Fruit fly (Drosophila melanogaster): ENCODE measurements around the gene CG43391.
A peak's percentile ranks its signal among the peaks of the same experiment; 100 is the strongest.

Gene CG43391

DNA sequence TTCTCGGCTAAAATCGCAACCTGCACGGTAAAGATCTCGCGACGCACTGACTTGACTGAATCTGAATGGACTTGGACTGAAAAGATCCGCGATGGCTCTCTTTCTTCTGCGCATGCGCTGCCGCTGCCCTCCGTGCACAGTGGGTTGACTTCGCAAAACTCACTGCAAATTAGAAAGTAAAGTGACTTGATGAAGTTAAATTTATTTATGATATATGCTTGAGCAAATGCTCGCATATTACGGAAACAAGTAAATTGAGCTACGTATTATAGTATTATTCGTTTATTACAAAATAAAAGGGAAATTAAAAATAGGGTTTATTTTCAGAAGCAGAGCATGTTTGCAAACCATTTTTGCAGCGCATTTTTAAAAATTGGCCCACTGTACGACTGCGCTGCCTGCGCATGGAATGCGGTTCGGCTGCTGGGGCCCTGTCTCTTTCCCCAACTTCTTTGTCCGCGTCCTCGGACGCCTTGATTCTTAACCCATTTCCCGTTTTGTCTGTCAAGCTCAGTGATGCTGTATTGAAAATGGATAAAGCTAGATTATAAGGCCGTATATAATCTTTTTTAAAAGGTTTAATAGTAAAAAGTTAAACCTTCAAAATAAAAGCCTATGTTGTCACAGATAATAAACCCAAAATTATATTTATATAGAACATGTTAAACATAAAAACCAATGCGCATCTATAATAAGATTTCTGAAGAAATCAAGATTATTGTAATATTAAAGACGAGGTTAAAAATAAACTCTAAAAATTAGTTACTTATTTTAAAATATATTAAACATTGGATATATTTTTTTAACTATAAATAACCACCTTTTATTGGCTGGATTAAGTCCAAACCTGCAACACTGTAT lies 7.1 kb upstream of the CG43391 start, which contains the start of gene rt (continued):
- TF ChIP-seq gcm2 (GFP tag; optimal IDR thresholded peaks at IDR 0.05), result peak; percentile 12
- TF ChIP-seq Oli (tag; optimal IDR thresholded peaks at IDR 0.05), result peak; percentile 66
- peak; percentile 16 to 56 for TF ChIP-seq chif (GFP tag; optimal IDR thresholded peaks at IDR 0.05)
- TF ChIP-seq CG10431 (GFP tag; optimal IDR thresholded peaks at IDR 0.05), result peak; percentile 17
- TF ChIP-seq Fer2 (tag; optimal IDR thresholded peaks at IDR 0.05), result no peak
- TF ChIP-seq fd96Cb (tag; optimal IDR thresholded peaks at IDR 0.05), result peak; percentile 60
- no peak; the same call in 1 of the 2 replicates for TF ChIP-seq ato (GFP tag; IDR thresholded peaks at IDR 0.05; ENCODE audit: partially characterized antibody)
- peak; percentile 63 for TF ChIP-seq Hsf (GFP tag; optimal IDR thresholded peaks at IDR 0.05)
- TF ChIP-seq CG7271 (tag; optimal IDR thresholded peaks at IDR 0.05), result no peak
- peak; percentile 4 for TF ChIP-seq CG4854 (GFP tag; optimal IDR thresholded peaks at IDR 0.05)
- TF ChIP-seq CG16815 (GFP tag; optimal IDR thresholded peaks at IDR 0.05), result peak; percentile 56
- TF ChIP-seq onecut (GFP tag; IDR thresholded peaks at IDR 0.05), result peak; percentile 46
- peak; percentile 58 for TF ChIP-seq CG7556 (GFP tag; optimal IDR thresholded peaks at IDR 0.05)
- TF ChIP-seq CG10959 (GFP tag; IDR thresholded peaks at IDR 0.05), result 0 out of 2 replicates have a peak, but pooled peaks have one; percentile 33
- no peak for TF ChIP-seq CG6791 (GFP tag; IDR thresholded peaks at IDR 0.05; ENCODE audit: partially characterized antibody)
- peak in 1 of 3 experiments; percentile 85 for TF ChIP-seq lola (GFP tag; optimal IDR thresholded peaks at IDR 0.05)
- TF ChIP-seq Dll (GFP tag; IDR thresholded peaks at IDR 0.05; ENCODE audit: partially characterized antibody), result no peak
- TF ChIP-seq dpn (GFP tag; optimal IDR thresholded peaks at IDR 0.05), result peak in 1 of 2 experiments; percentile 40
- peak; percentile 27 for TF ChIP-seq Mad (GFP tag; optimal IDR thresholded peaks at IDR 0.05)
- TF ChIP-seq Chrac-16 (GFP tag; optimal IDR thresholded peaks at IDR 0.05), result peak; percentile 41
- TF ChIP-seq CG2202 (tag; optimal IDR thresholded peaks at IDR 0.05), result peak; percentile 55
- peak; percentile 41 for TF ChIP-seq Six4 (GFP tag; optimal IDR thresholded peaks at IDR 0.05)
- peak; percentile 31 for TF ChIP-seq sqz (GFP tag; optimal IDR thresholded peaks at IDR 0.05)
- TF ChIP-seq CG2678 (tag; optimal IDR thresholded peaks at IDR 0.05), result peak; percentile 68
- no peak for TF ChIP-seq CG11398 (GFP tag; optimal IDR thresholded peaks at IDR 0.05)
- peak; percentile 72 for TF ChIP-seq ewg (GFP tag; optimal IDR thresholded peaks at IDR 0.05)
- TF ChIP-seq Atf-2 (GFP tag; optimal IDR thresholded peaks at IDR 0.05), result peak; percentile 16
- TF ChIP-seq pnt (GFP tag; optimal IDR thresholded peaks at IDR 0.05), result no peak
- TF ChIP-seq scrt (GFP tag; optimal IDR thresholded peaks at IDR 0.05), result peak; percentile 20
- peak; percentile 45; the same call in 1 of the 2 replicates for TF ChIP-seq peb (GFP tag; IDR thresholded peaks at IDR 0.05)
- no peak for TF ChIP-seq D19B (GFP tag; optimal IDR thresholded peaks at IDR 0.05)
- peak; percentile 38 for TF ChIP-seq CG2875 (GFP tag; optimal IDR thresholded peaks at IDR 0.05)
- TF ChIP-seq bsh (GFP tag; optimal IDR thresholded peaks at IDR 0.05), result peak; percentile 52 to 77
- no peak for TF ChIP-seq cad (GFP tag; optimal IDR thresholded peaks at IDR 0.05)
- no peak for TF ChIP-seq emc (GFP tag; optimal IDR thresholded peaks at IDR 0.05)
- peak; percentile 1 for TF ChIP-seq cwo (GFP tag; optimal IDR thresholded peaks at IDR 0.05)
- TF ChIP-seq Ssrp (tag; optimal IDR thresholded peaks at IDR 0.05), result peak; percentile 68
- 0 out of 2 replicates have a peak, but pooled peaks have one; percentile 51 for TF ChIP-seq E2f1 (GFP tag; IDR thresholded peaks at IDR 0.05)
- TF ChIP-seq croc (GFP tag; conservative IDR thresholded peaks at IDR 0.05), result peak; percentile 62
- peak; percentile 1 to 14 for TF ChIP-seq Pdp1 (GFP tag; optimal IDR thresholded peaks at IDR 0.05)
- TF ChIP-seq amos (GFP tag; IDR thresholded peaks at IDR 0.05; ENCODE audit: partially characterized antibody), result no peak
- TF ChIP-seq hb (GFP tag; IDR thresholded peaks at IDR 0.05; ENCODE audit: partially characterized antibody), result no peak
- peak; percentile 22 for TF ChIP-seq CG1233 (GFP tag; optimal IDR thresholded peaks at IDR 0.05)
- TF ChIP-seq gfzf (GFP tag; optimal IDR thresholded peaks at IDR 0.05), result no peak
- TF ChIP-seq Rfx (GFP tag; IDR thresholded peaks at IDR 0.05), result peak; percentile 44; the same call in 1 of the 2 replicates
- TF ChIP-seq Xrp1 (GFP tag; IDR thresholded peaks at IDR 0.05), result peak; percentile 75
- TF ChIP-seq odd (GFP tag; optimal IDR thresholded peaks at IDR 0.05), result peak; percentile 25
